Worm (Caenorhabditis elegans): ENCODE measurements around the gene pac-1.
A peak's percentile ranks its signal among the peaks of the same experiment; 100 is the strongest.

pac-1 gene

DNA sequence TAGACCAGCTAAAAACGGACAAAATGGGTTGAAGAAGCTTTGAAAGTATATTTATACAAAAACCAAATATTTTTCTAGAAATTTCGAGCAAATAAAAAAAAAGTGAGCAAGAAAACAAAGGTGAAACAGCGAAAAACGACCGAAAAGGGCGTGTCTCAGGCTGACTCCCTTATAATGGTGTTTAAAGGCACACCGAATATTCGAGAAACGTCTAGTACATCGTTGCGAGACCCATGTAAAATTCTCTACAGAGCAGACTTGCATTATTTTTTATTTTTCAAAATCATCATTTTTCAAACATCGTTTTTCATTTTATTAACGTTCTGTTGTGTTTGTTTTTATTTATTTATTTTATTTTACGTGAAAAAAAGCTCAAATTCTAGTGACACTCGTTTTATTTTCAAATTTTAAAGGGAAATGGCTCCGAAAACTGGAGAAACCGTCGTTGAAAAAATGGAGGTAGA lies 47.8 kb upstream of the pac-1 start, which contains the start of gene rpn-3 (continued):
- TF ChIP-seq pqm-1 (tag; optimal IDR thresholded peaks at IDR 0.05) (peak; percentile 42), ceh-62 (tag; optimal IDR thresholded peaks at IDR 0.05) (no peak), D1046.2 (GFP tag; IDR thresholded peaks at IDR 0.05) (no peak), F49E8.2 (tag; optimal IDR thresholded peaks at IDR 0.05; ENCODE audit: borderline replicate concordance) (peak; percentile 87), lin-38 (GFP tag; IDR thresholded peaks at IDR 0.05) (peak; percentile 99), vab-7 (GFP tag; IDR thresholded peaks at IDR 0.05) (no peak; the same call in 1 of the 2 replicates), unc-130 (GFP tag; optimal IDR thresholded peaks at IDR 0.05) (peak; percentile 74), lin-29 (GFP tag; IDR thresholded peaks at IDR 0.05) (peak; percentile 74), F10B5.3 (tag; optimal IDR thresholded peaks at IDR 0.05) (peak; percentile 85), Y48G9A.11 (GFP tag; IDR thresholded peaks at IDR 0.05) (peak; percentile 79), nhr-28 (tag; optimal IDR thresholded peaks at IDR 0.05) (peak; percentile 96), attf-4 (tag; optimal IDR thresholded peaks at IDR 0.05) (no peak), mxl-3 (GFP tag; optimal IDR thresholded peaks at IDR 0.05) (peak; percentile 56), ceh-20 (GFP tag; IDR thresholded peaks at IDR 0.05) (peak; percentile 94), spr-3 (GFP tag; optimal IDR thresholded peaks at IDR 0.05) (peak; percentile 78), ceh-32 (tag; optimal IDR thresholded peaks at IDR 0.05; ENCODE audit: poor library complexity) (peak; percentile 36), ama-1 (optimal IDR thresholded peaks at IDR 0.05) (peak; percentile 75), zfp-2 (tag; optimal IDR thresholded peaks at IDR 0.05) (peak; percentile 75), jun-1 (tag; optimal IDR thresholded peaks at IDR 0.05) (peak; percentile 74), cey-2 (tag; optimal IDR thresholded peaks at IDR 0.05; ENCODE audit: borderline replicate concordance, insufficient read depth) (no peak), egl-43 (GFP tag; IDR thresholded peaks at IDR 0.05) (no peak), dmd-9 (GFP tag; IDR thresholded peaks at IDR 0.05) (peak; percentile 81), set-16 (GFP tag; IDR thresholded peaks at IDR 0.05) (peak; percentile 26; the same call in 1 of the 2 replicates), mdt-29 (GFP tag; IDR thresholded peaks at IDR 0.05) (peak; percentile 99), snpc-1.2 (GFP tag; IDR thresholded peaks at IDR 0.05) (peak; percentile 47), daf-16 (GFP tag; optimal IDR thresholded peaks at IDR 0.05) (peak; percentile 73 to 96), daf-16 (tag; optimal IDR thresholded peaks at IDR 0.05) (peak; percentile 84), mes-2 (tag; optimal IDR thresholded peaks at IDR 0.05; ENCODE audit: poor library complexity, severe bottlenecking) (peak; percentile 95), fos-1 (tag; optimal IDR thresholded peaks at IDR 0.05) (no peak), F44E2.7 (GFP tag; IDR thresholded peaks at IDR 0.05) (0 out of 2 replicates have a peak, but pooled peaks have one; percentile 18), dmd-6 (GFP tag; IDR thresholded peaks at IDR 0.05) (peak; percentile 91), nhr-76 (tag; optimal IDR thresholded peaks at IDR 0.05) (peak; percentile 58), unc-39 (tag; optimal IDR thresholded peaks at IDR 0.05) (no peak), nhr-102 (tag; optimal IDR thresholded peaks at IDR 0.05) (peak; percentile 91), ceh-82 (tag; optimal IDR thresholded peaks at IDR 0.05) (no peak), ztf-11 (tag; optimal IDR thresholded peaks at IDR 0.05) (no peak), F37D6.2 (tag; optimal IDR thresholded peaks at IDR 0.05) (peak; percentile 88), ZK546.5 (tag; optimal IDR thresholded peaks at IDR 0.05) (no peak), nhr-48 (tag; optimal IDR thresholded peaks at IDR 0.05) (peak; percentile 74), mxl-2 (GFP tag; conservative IDR thresholded peaks at IDR 0.05) (no peak), mdl-1 (tag; optimal IDR thresholded peaks at IDR 0.05) (peak in 1 of 2 experiments; percentile 48), dmd-8 (GFP tag; IDR thresholded peaks at IDR 0.05) (no peak), nhr-77 (tag; optimal IDR thresholded peaks at IDR 0.05) (peak; percentile 98), hif-1 (tag; optimal IDR thresholded peaks at IDR 0.05) (peak; percentile 74 to 81), Y105C5A.15 (GFP tag; IDR thresholded peaks at IDR 0.05) (no peak), nhr-25 (tag; optimal IDR thresholded peaks at IDR 0.05; ENCODE audit: borderline replicate concordance, insufficient read depth) (peak; percentile 70), unc-62 (GFP tag; optimal IDR thresholded peaks at IDR 0.05 in 1 of 2) (peak in 1 of 2 experiments; percentile 72), unc-62 (tag; optimal IDR thresholded peaks at IDR 0.05) (no peak), sdz-12 (GFP tag; optimal IDR thresholded peaks at IDR 0.05) (no peak), mep-1 (tag; optimal IDR thresholded peaks at IDR 0.05) (peak; percentile 98), lir-3 (tag; optimal IDR thresholded peaks at IDR 0.05) (peak; percentile 61)

All from whole organism, L4 larva.